Fruit fly (Drosophila melanogaster) whole organism, embryonic: ENCODE data around the gene pr.

Experiments used
- CG11247 ChIP-seq: fragments of 200-800 bp; sonication (Bioruptor generic); IDR thresholded peaks from 2 replicates; pipeline ENCODE4 v1.3.6; 2022; ENCODE audit warnings: missing biosample characterization, missing genetic modification characterization
- CG11398 ChIP-seq: fragments of 200-800 bp; sonication (Bioruptor generic); optimal IDR thresholded peaks from 2 replicates; lab custom pipeline; 2016; ENCODE audit warnings: missing biosample characterization, missing genetic modification characterization
- CG11456 ChIP-seq: fragments of 200-800 bp; sonication (Bioruptor generic); IDR thresholded peaks from 3 replicates; pipeline ENCODE4 v1.3.6; 2022; ENCODE audit warnings: missing biosample characterization, missing genetic modification characterization
- CG13287 ChIP-seq: fragments of 200-800 bp; sonication (Bioruptor generic); IDR thresholded peaks from 2 replicates; pipeline ENCODE4 v1.3.6; 2022; ENCODE audit warnings: missing biosample characterization, missing genetic modification characterization; ENCODE audit not compliant: partially characterized antibody
- CG14710 ChIP-seq: fragments of 200-800 bp; sonication (Bioruptor generic); optimal IDR thresholded peaks from 3 replicates; lab custom pipeline; 2019; ENCODE audit warnings: missing biosample characterization, mild to moderate bottlenecking, missing genetic modification characterization, moderate library complexity
- CG14965 ChIP-seq: fragments of 200-800 bp; sonication (Bioruptor generic); optimal IDR thresholded peaks from 2 replicates; lab custom pipeline; 2016; ENCODE audit warnings: missing biosample characterization, missing genetic modification characterization, borderline replicate concordance
- CG15514 ChIP-seq: fragments of 200-800 bp; sonication (Bioruptor generic); optimal IDR thresholded peaks from 3 replicates; lab custom pipeline; 2017; ENCODE audit warnings: missing biosample characterization, missing genetic modification characterization, mild to moderate bottlenecking, moderate library complexity, missing genetic modification reagents
- CG16779 ChIP-seq: fragments of 200-800 bp; sonication (Bioruptor generic); IDR thresholded peaks from 2 replicates; pipeline ENCODE4 v1.3.6; 2022; ENCODE audit warnings: missing biosample characterization, missing genetic modification characterization
- CG17361 ChIP-seq: fragments of 200-800 bp; sonication (Bioruptor generic); IDR thresholded peaks from 3 replicates; pipeline ENCODE4 v1.3.6; 2022; ENCODE audit warnings: missing biosample characterization, missing genetic modification characterization
- CG1792 ChIP-seq: fragments of 200-800 bp; sonication (Bioruptor generic); optimal IDR thresholded peaks from 2 replicates; lab custom pipeline; 2016; ENCODE audit warnings: missing biosample characterization, missing genetic modification characterization
- CG18011 ChIP-seq: fragments of 200-800 bp; sonication (Bioruptor generic); optimal IDR thresholded peaks from 2 replicates; lab custom pipeline; 2017; ENCODE audit warnings: missing biosample characterization, missing genetic modification characterization, mild to moderate bottlenecking, moderate library complexity, missing genotype
- CG2129 ChIP-seq: fragments of 200-800 bp; sonication (Bioruptor generic); IDR thresholded peaks from 2 replicates; pipeline ENCODE4 v1.3.6; 2022; ENCODE audit warnings: missing biosample characterization, missing genetic modification characterization; ENCODE audit not compliant: partially characterized antibody
- CG31365 ChIP-seq: fragments of 200-800 bp; sonication (Bioruptor generic); optimal IDR thresholded peaks from 2 replicates; lab custom pipeline; 2018; ENCODE audit warnings: missing biosample characterization, mild to moderate bottlenecking, missing genetic modification characterization
- CG31388 ChIP-seq: fragments of 200-800 bp; sonication (Bioruptor generic); optimal IDR thresholded peaks from 2 replicates; lab custom pipeline; 2016; ENCODE audit warnings: missing biosample characterization, missing genetic modification characterization
- CG3163 ChIP-seq: fragments of 200-800 bp; sonication (Bioruptor generic); optimal IDR thresholded peaks from 3 replicates; lab custom pipeline; 2016; ENCODE audit warnings: missing biosample characterization, missing genetic modification characterization
- CG33213 ChIP-seq: fragments of 200-800 bp; sonication (Bioruptor generic); optimal IDR thresholded peaks from 3 replicates; lab custom pipeline; 2016; ENCODE audit warnings: missing biosample characterization, missing genetic modification characterization
- CG34224 ChIP-seq: fragments of 200-800 bp; sonication (Bioruptor generic); IDR thresholded peaks from 3 replicates; pipeline ENCODE4 v1.3.6; 2022; ENCODE audit warnings: missing biosample characterization, missing genetic modification characterization; ENCODE audit not compliant: partially characterized antibody
- CG4617 ChIP-seq: fragments of 200-800 bp; sonication (Bioruptor generic); optimal IDR thresholded peaks from 3 replicates; lab custom pipeline; 2016; ENCODE audit warnings: missing biosample characterization, missing genetic modification characterization, borderline replicate concordance
- CG6791 ChIP-seq: fragments of 200-800 bp; sonication (Bioruptor generic); IDR thresholded peaks from 3 replicates; pipeline ENCODE4 v1.3.6; 2022; ENCODE audit warnings: missing biosample characterization, missing genetic modification characterization; ENCODE audit not compliant: partially characterized antibody
- CG6813 ChIP-seq: fragments of 200-800 bp; sonication (Bioruptor generic); optimal IDR thresholded peaks from 2 replicates; lab custom pipeline; 2017; ENCODE audit warnings: missing biosample characterization, missing genetic modification characterization, mild to moderate bottlenecking, moderate library complexity, missing genetic modification reagents
- CG8290 ChIP-seq, 3 experiments: fragments of 200-800 bp; sonication (Bioruptor generic); optimal IDR thresholded peaks; 2 replicates each; lab custom pipeline; 2016 to 2019; ENCODE audit warnings: missing biosample characterization in 3 of 3, missing genetic modification characterization in 3 of 3, mild to moderate bottlenecking in 2 of 3, moderate library complexity in 1 of 3
- CG9797 ChIP-seq: fragments of 200-800 bp; sonication (Bioruptor generic); optimal IDR thresholded peaks from 3 replicates; lab custom pipeline; 2018; ENCODE audit warnings: missing biosample characterization, mild to moderate bottlenecking, missing genetic modification characterization
- Chrac-16 ChIP-seq: fragments of 200-800 bp; sonication (Bioruptor generic); optimal IDR thresholded peaks from 3 replicates; lab custom pipeline; 2016; ENCODE audit warnings: missing biosample characterization, missing genetic modification characterization
- Doc2 ChIP-seq: fragments of 200-800 bp; sonication (Bioruptor generic); IDR thresholded peaks from 2 replicates; pipeline ENCODE4 v1.3.6; 2022; ENCODE audit warnings: missing biosample characterization, missing genetic modification characterization
- Dp ChIP-seq: fragments of 200-800 bp; sonication (Bioruptor generic); optimal IDR thresholded peaks from 2 replicates; lab custom pipeline; 2018; ENCODE audit warnings: missing biosample characterization, mild to moderate bottlenecking, missing genetic modification characterization, moderate library complexity
- E2f2 ChIP-seq: fragments of 200-800 bp; sonication (Bioruptor generic); IDR thresholded peaks from 2 replicates; pipeline ENCODE4 v1.3.6; 2022; ENCODE audit warnings: missing biosample characterization, missing genetic modification characterization
- Elba2 ChIP-seq: fragments of 200-800 bp; sonication (Bioruptor generic); optimal IDR thresholded peaks from 3 replicates; lab custom pipeline; 2016; ENCODE audit warnings: missing biosample characterization, missing genetic modification characterization
- Hmr ChIP-seq: fragments of 200-800 bp; sonication (Bioruptor generic); optimal IDR thresholded peaks from 3 replicates; lab custom pipeline; 2017; ENCODE audit warnings: mild to moderate bottlenecking, missing biosample characterization, missing genetic modification reagents, missing genetic modification characterization
- Jarid2 ChIP-seq: fragments of 200-800 bp; sonication (Bioruptor generic); optimal IDR thresholded peaks from 3 replicates; lab custom pipeline; 2017; ENCODE audit warnings: mild to moderate bottlenecking, missing biosample characterization, missing genetic modification reagents, missing genetic modification characterization
- Lhr ChIP-seq: fragments of 200-800 bp; sonication (Bioruptor generic); optimal IDR thresholded peaks from 3 replicates; lab custom pipeline; 2017; ENCODE audit warnings: mild to moderate bottlenecking, missing biosample characterization, missing genetic modification reagents, missing genetic modification characterization
- Meics ChIP-seq: fragments of 200-800 bp; sonication (Bioruptor generic); optimal IDR thresholded peaks from 2 replicates; lab custom pipeline; 2017; ENCODE audit warnings: missing biosample characterization, mild to moderate bottlenecking, missing genetic modification characterization
- NK7.1 ChIP-seq: fragments of 200-800 bp; sonication (Bioruptor generic); optimal IDR thresholded peaks from 3 replicates; lab custom pipeline; 2016; ENCODE audit warnings: missing biosample characterization, missing genetic modification characterization
- Opbp ChIP-seq: fragments of 200-800 bp; sonication (Bioruptor generic); IDR thresholded peaks from 3 replicates; pipeline ENCODE4 v1.3.6; 2022; ENCODE audit warnings: missing biosample characterization, missing genetic modification characterization; ENCODE audit not compliant: partially characterized antibody
- Optix ChIP-seq: fragments of 200-800 bp; sonication (Bioruptor generic); IDR thresholded peaks from 3 replicates; pipeline ENCODE4 v1.3.6; 2022; ENCODE audit warnings: missing biosample characterization, missing genetic modification characterization
- Rx ChIP-seq: fragments of 200-800 bp; sonication (Bioruptor generic); IDR thresholded peaks from 2 replicates; pipeline ENCODE4 v1.3.6; 2022; ENCODE audit warnings: missing biosample characterization, missing genetic modification characterization
- ac ChIP-seq: fragments of 200-800 bp; sonication (Bioruptor generic); optimal IDR thresholded peaks from 3 replicates; lab custom pipeline; 2017; ENCODE audit warnings: missing biosample characterization, mild to moderate bottlenecking, missing genetic modification characterization
- chinmo ChIP-seq: fragments of 200-800 bp; sonication (Bioruptor generic); IDR thresholded peaks from 4 replicates; pipeline ENCODE4 v1.3.6; 2022; ENCODE audit warnings: missing biosample characterization, missing genetic modification characterization; ENCODE audit not compliant: partially characterized antibody
- hth ChIP-seq: fragments of >200 bp; optimal IDR thresholded peaks from 2 replicates; lab custom pipeline; 2017; ENCODE audit warnings: inconsistent platforms
- knrl ChIP-seq: fragments of 200-800 bp; sonication (Bioruptor generic); IDR thresholded peaks from 3 replicates; pipeline ENCODE4 v1.3.6; 2022; ENCODE audit warnings: missing biosample characterization, missing genetic modification characterization; ENCODE audit not compliant: partially characterized antibody
- lov ChIP-seq, 2 experiments: fragments of 200-800 bp in 1 of 2; fragments of >200 bp in 1 of 2; sonication (Bioruptor generic) in 1 of 2; IDR thresholded peaks in 1 of 2; optimal IDR thresholded peaks in 1 of 2; 2 replicates in 1 of 2; 3 replicates in 1 of 2; pipeline versions ENCODE4 v1.3.6 to Lab custom; 2017 to 2022; ENCODE audit warnings: missing biosample characterization in 1 of 2, missing genetic modification characterization in 1 of 2
- mam ChIP-seq: fragments of 200-800 bp; sonication (Bioruptor generic); optimal IDR thresholded peaks from 3 replicates; lab custom pipeline; 2016; ENCODE audit warnings: missing biosample characterization, missing genetic modification characterization
- mirr ChIP-seq: fragments of 200-800 bp; sonication (Bioruptor generic); optimal IDR thresholded peaks from 3 replicates; lab custom pipeline; 2018; ENCODE audit warnings: missing biosample characterization, mild to moderate bottlenecking, missing genetic modification characterization
- pzg ChIP-seq: fragments of 200-800 bp; sonication (Bioruptor generic); optimal IDR thresholded peaks from 3 replicates; lab custom pipeline; 2018; ENCODE audit warnings: missing biosample characterization, mild to moderate bottlenecking, missing genetic modification characterization, moderate library complexity
- sens ChIP-seq: fragments of 200-800 bp; sonication (Bioruptor generic); peaks from one replicate; lab custom pipeline; 2016; ENCODE audit warnings: missing biosample characterization, missing genetic modification characterization
- stwl ChIP-seq: fragments of 200-800 bp; sonication (Bioruptor generic); optimal IDR thresholded peaks from 3 replicates; lab custom pipeline; 2018; ENCODE audit warnings: missing biosample characterization, mild to moderate bottlenecking, missing genetic modification characterization, moderate library complexity
- zen ChIP-seq: fragments of 200-800 bp; sonication (Bioruptor generic); optimal IDR thresholded peaks from 3 replicates; lab custom pipeline; 2018; ENCODE audit warnings: missing biosample characterization, mild to moderate bottlenecking, missing genetic modification characterization, moderate library complexity
- zfh2 ChIP-seq: fragments of 200-800 bp; sonication (Bioruptor generic); optimal IDR thresholded peaks from 2 replicates; lab custom pipeline; 2016; ENCODE audit warnings: missing biosample characterization, missing genetic modification characterization

The pr gene

dm6 chr2L:20106595-20106994, 31.3 kb upstream of the pr start (continued):
- TF ChIP-seq CG34224 (GFP tag; lab: Robert Waterston, UW), result no peak
- peak; percentile 65; the same call in 1 of the 3 replicates for TF ChIP-seq CG11456 (GFP tag; lab: Robert Waterston, UW)
- 0 out of 2 replicates have a peak, but pooled peaks have one; percentile 24 for TF ChIP-seq CG11247 (GFP tag; lab: Robert Waterston, UW)
- TF ChIP-seq CG18011 (GFP tag; lab: Kevin White, UChicago), result no peak
- TF ChIP-seq Optix (GFP tag; lab: Robert Waterston, UW), result 0 out of 3 replicates have a peak, but pooled peaks have one; percentile 25
- TF ChIP-seq Lhr (GFP tag; lab: Kevin White, UChicago), result peak; percentile 48
- TF ChIP-seq CG1792, result no peak
- peak; percentile 16 for TF ChIP-seq CG31365
- TF ChIP-seq CG14965 (GFP tag; lab: Kevin White, UChicago), result no peak
- TF ChIP-seq Meics (GFP tag; lab: Kevin White, UChicago), result peak; percentile 17
- no peak for TF ChIP-seq CG31388 (GFP tag; lab: Kevin White, UChicago)
- no peak for TF ChIP-seq Doc2 (GFP tag; lab: Robert Waterston, UW)
- TF ChIP-seq, all 482 proteins: peak for 17

DNA sequence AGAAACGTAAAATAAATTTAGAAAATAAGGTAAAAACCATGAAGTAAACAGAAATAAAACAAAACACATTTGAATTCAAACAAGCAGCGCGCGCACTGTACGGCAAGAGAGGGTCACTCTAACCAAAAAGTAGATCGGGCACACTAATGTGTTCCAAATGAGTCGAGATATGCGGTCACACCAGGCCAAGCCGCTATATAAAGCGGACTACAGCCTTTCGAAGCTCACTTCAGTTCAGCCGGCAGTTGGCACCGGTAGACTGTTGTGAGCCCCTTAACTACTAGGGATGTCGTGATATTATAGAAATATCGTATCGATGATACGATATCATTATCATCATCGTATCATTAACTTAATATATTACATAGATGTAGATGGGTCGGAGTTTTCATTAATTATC, 29.3 kb upstream of the pr start:
- no peak for TF ChIP-seq hth
- peak; percentile 52 for TF ChIP-seq pzg
- peak; percentile 72 for TF ChIP-seq Dp (GFP tag; lab: Kevin White, UChicago)
- TF ChIP-seq CG8290 (GFP tag; optimal IDR thresholded peaks at IDR 0.05; lab: Kevin White, UChicago), result peak; percentile 38
- peak; percentile 2 to 50 for TF ChIP-seq CG8290 (tag; optimal IDR thresholded peaks at IDR 0.05; lab: Kevin White, UChicago)
- peak; percentile 97 for TF ChIP-seq CG33213 (GFP tag; lab: Kevin White, UChicago)
- TF ChIP-seq stwl, result peak; percentile 78
- TF ChIP-seq ac, result no peak
- no peak for TF ChIP-seq mam (GFP tag; lab: Kevin White, UChicago)
- TF ChIP-seq CG11398 (GFP tag; lab: Kevin White, UChicago), result no peak
- 0 out of 3 replicates have a peak, but pooled peaks have one; percentile 37 for TF ChIP-seq Opbp
- TF ChIP-seq CG3163, result no peak
- no peak for TF ChIP-seq mirr (GFP tag; lab: Kevin White, UChicago)
- TF ChIP-seq Chrac-16, result no peak
- TF ChIP-seq CG13287 (GFP tag; lab: Robert Waterston, UW), result peak; percentile 19; the same call in 1 of the 2 replicates
- peak; percentile 88 for TF ChIP-seq E2f2 (GFP tag; lab: Robert Waterston, UW)
- TF ChIP-seq chinmo (GFP tag; lab: Robert Waterston, UW), result 0 out of 4 replicates have a peak, but pooled peaks have one; percentile 52
- no peak for TF ChIP-seq CG6813 (GFP tag; lab: Kevin White, UChicago)
- peak; percentile 23 for TF ChIP-seq zen
- TF ChIP-seq CG4617, result no peak
- peak; percentile 9 for TF ChIP-seq Elba2 (GFP tag; lab: Kevin White, UChicago)
- no peak for TF ChIP-seq lov (optimal IDR thresholded peaks at IDR 0.05; lab: Kevin White, UChicago)
- TF ChIP-seq lov (GFP tag; IDR thresholded peaks at IDR 0.05; lab: Robert Waterston, UW), result no peak
- no peak for TF ChIP-seq CG16779 (GFP tag; lab: Robert Waterston, UW)
- peak; percentile 34 for TF ChIP-seq CG15514 (GFP tag; lab: Kevin White, UChicago)
- peak; percentile 0 for TF ChIP-seq CG14710 (tag; lab: Kevin White, UChicago)
- peak; percentile 68 for TF ChIP-seq CG6791
- peak; percentile 41 for TF ChIP-seq Jarid2 (GFP tag; lab: Kevin White, UChicago)
- peak; percentile 30; the same call in 1 of the 3 replicates for TF ChIP-seq knrl
- TF ChIP-seq Hmr (GFP tag; lab: Kevin White, UChicago), result peak; percentile 53
- TF ChIP-seq sens (GFP tag; lab: Kevin White, UChicago), result peak; percentile 62
- TF ChIP-seq Rx, result 0 out of 2 replicates have a peak, but pooled peaks have one; percentile 11
- TF ChIP-seq zfh2 (GFP tag; lab: Kevin White, UChicago), result no peak
- TF ChIP-seq CG2129, result no peak
- TF ChIP-seq CG17361 (GFP tag; lab: Robert Waterston, UW), result peak; percentile 66; the same call in 2 of the 3 replicates
- TF ChIP-seq NK7.1 (GFP tag; lab: Kevin White, UChicago), result no peak
- TF ChIP-seq CG9797, result peak; percentile 76
